Worm (Caenorhabditis elegans): ENCODE data around the gene C02F5.3.

DNA sequence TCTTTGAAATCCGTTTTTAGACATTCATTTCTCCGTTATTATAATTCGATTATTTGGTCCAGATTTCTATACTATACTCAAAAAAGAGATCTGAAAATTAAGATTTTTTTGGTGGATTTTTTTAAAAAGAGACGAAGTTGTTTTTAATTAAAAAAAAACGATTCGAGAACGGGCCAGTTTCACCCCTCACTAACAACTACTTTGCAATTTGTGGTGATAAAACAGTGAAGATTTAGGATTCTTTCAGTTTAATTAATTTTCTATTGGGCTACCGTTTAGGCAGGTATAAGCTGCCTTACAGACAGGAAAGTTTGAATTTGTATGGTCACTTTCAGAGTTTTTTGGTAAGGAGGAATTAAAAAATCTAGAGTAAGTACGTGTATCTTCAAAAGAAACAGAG lies 44.6 kb upstream of the C02F5.3 start, which contains the start of gene unc-36:
- no peak for TF ChIP-seq nhr-76 (tag; optimal IDR thresholded peaks at IDR 0.05)
- no peak for TF ChIP-seq zag-1 (tag; optimal IDR thresholded peaks at IDR 0.05)
- no peak for TF ChIP-seq lin-39 (tag; optimal IDR thresholded peaks at IDR 0.05)
- no peak for TF ChIP-seq fos-1 (tag; optimal IDR thresholded peaks at IDR 0.05)
- no peak for TF ChIP-seq nhr-77 (tag; optimal IDR thresholded peaks at IDR 0.05)
- TF ChIP-seq nhr-237 (tag; optimal IDR thresholded peaks at IDR 0.05): no peak
- TF ChIP-seq unc-62 (GFP tag; optimal IDR thresholded peaks at IDR 0.05 in 1 of 2): no peak
- TF ChIP-seq unc-62 (tag; optimal IDR thresholded peaks at IDR 0.05): no peak
- no peak for TF ChIP-seq ama-1 (optimal IDR thresholded peaks at IDR 0.05)
- TF ChIP-seq duxl-1 (tag; optimal IDR thresholded peaks at IDR 0.05; ENCODE audit: poor library complexity): no peak
- TF ChIP-seq spr-3 (GFP tag; optimal IDR thresholded peaks at IDR 0.05): no peak

All from whole organism, L4 larva.